Worm (Caenorhabditis elegans): ENCODE results near the gene upb-1.

Gene upb-1

DNA sequence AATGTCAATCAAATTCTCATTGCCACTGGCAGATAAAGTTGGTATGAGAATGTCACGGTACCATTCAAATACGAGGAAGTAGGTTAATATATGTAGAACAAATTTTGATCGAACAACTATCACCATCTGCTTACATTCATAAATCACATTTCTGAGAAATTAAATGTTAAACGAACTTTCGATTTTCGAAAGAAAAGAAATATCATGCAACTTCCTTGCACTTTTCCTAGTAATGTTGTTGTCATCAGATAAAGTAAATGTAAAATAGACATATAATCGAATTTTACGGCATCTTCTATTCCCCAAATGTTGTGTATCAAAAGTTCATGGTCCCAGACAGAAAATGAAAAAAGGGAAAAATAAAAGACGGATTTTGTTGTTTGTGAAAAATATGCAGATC lies 21.6 kb upstream of the upb-1 start:
- peak in 1 of 2 experiments; percentile 10 for TF ChIP-seq lsy-2 (tag; optimal IDR thresholded peaks at IDR 0.05)
- no peak for TF ChIP-seq unc-39 (tag; optimal IDR thresholded peaks at IDR 0.05)

DNA sequence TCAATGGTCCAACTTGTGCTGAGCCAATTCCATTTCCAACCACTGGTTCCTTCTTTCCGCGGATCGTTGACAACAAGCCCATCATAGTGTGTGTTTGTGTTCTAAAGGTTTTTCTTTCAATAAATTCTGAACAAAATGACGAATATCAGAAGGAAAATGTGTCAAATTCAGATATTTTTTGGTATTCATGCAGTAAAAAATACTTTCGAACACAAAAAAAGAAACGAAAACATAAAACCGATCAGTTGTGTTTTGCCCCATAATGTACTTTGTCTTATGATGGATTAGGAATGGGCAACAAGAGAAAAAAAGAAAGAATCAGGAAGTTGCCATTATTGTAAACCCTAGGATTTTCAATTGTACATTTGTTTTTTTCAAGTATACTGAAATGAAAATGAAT lies 19.3 kb upstream of the upb-1 start, which contains the start of gene glb-10:
glb-10 (minus strand) TSS at position 101 of the 400 bp plus-strand sequence.
- TF ChIP-seq nhr-25 (tag; optimal IDR thresholded peaks at IDR 0.05) (no peak), nhr-6 (tag; optimal IDR thresholded peaks at IDR 0.05) (no peak), ztf-1 (GFP tag; conservative IDR thresholded peaks at IDR 0.05) (no peak), snpc-4 (tag; optimal IDR thresholded peaks at IDR 0.05) (no peak), lsy-2 (tag; optimal IDR thresholded peaks at IDR 0.05) (no peak), nhr-12 (tag; optimal IDR thresholded peaks at IDR 0.05) (no peak), elt-1 (tag; optimal IDR thresholded peaks at IDR 0.05) (no peak), aly-2 (tag; optimal IDR thresholded peaks at IDR 0.05) (no peak), nhr-21 (tag; optimal IDR thresholded peaks at IDR 0.05) (no peak), ZK546.5 (tag; optimal IDR thresholded peaks at IDR 0.05) (no peak), alr-1 (tag; optimal IDR thresholded peaks at IDR 0.05) (no peak)

DNA sequence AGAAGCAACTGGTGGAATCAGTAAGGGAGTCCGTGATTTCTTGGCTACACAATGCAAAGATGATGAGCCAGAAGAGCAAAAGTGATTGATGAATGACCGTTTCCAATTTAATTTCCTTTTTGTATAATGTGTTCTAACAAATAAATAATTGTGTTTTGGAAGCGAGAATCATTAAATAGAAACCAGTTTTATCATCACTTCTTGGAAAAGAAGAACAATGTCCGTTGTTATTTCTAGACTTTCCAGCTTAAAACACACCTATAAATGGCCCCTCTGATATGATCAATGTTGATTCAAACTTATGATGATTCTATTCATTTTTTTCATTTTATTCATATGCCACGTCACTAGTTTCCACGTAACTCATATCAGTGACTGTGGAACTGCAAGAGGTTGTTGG lies 16.2 kb upstream of the upb-1 start, which contains the start of gene C29F5.8:
C29F5.8 (plus strand) TSS at position 301 of the 400 bp plus-strand sequence.
- TF ChIP-seq nhr-129 (tag; optimal IDR thresholded peaks at IDR 0.05), result no peak
- no peak for TF ChIP-seq alr-1 (tag; optimal IDR thresholded peaks at IDR 0.05)
- no peak for TF ChIP-seq ama-1 (optimal IDR thresholded peaks at IDR 0.05)
- TF ChIP-seq snpc-4 (tag; optimal IDR thresholded peaks at IDR 0.05), result no peak
- no peak for TF ChIP-seq Y55F3AM.14 (GFP tag; optimal IDR thresholded peaks at IDR 0.05)
- no peak for TF ChIP-seq blmp-1 (tag; optimal IDR thresholded peaks at IDR 0.05; ENCODE audit: insufficient read depth)
- no peak for TF ChIP-seq peb-1 (tag; optimal IDR thresholded peaks at IDR 0.05)
- TF ChIP-seq nhr-12 (tag; optimal IDR thresholded peaks at IDR 0.05), result no peak
- no peak for TF ChIP-seq elt-1 (tag; optimal IDR thresholded peaks at IDR 0.05)
- no peak for TF ChIP-seq mbf-1 (tag; optimal IDR thresholded peaks at IDR 0.05)
- no peak for TF ChIP-seq zag-1 (tag; optimal IDR thresholded peaks at IDR 0.05)
- TF ChIP-seq aly-2 (tag; optimal IDR thresholded peaks at IDR 0.05), result no peak
- no peak for TF ChIP-seq unc-39 (tag; optimal IDR thresholded peaks at IDR 0.05)
- no peak for TF ChIP-seq mdl-1 (tag; optimal IDR thresholded peaks at IDR 0.05)
- no peak for TF ChIP-seq sma-3 (GFP tag; optimal IDR thresholded peaks at IDR 0.05)
- no peak for TF ChIP-seq sem-4 (tag; optimal IDR thresholded peaks at IDR 0.05)
- TF ChIP-seq ztf-11 (tag; optimal IDR thresholded peaks at IDR 0.05), result no peak
- TF ChIP-seq nhr-77 (tag; optimal IDR thresholded peaks at IDR 0.05), result no peak

DNA sequence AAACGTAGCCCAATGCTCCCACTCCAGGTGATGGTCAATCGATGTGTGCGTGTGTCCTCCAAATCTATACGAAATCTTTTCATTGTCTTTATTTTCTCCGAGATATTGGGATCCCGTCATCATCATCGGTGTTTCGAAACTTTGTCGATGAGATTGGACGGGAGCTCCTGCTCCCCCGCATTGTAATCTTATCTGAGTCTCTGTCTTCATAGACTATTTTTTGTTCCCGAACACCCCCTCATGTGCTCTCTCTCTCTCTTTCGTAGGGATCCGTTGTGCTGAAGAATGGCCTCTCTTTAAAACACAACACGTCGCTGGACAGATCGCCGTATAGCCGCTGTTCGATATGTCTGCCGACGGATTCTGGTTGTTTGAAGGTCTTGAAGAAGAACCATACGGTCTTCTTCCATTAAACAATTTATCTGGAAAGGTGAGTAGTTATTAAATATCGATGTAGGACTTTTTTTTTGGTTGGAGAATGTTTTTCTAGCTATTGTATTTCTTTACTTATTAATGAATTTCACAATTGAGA lies 13.4 kb upstream of the upb-1 start, which contains the start of gene C29F5.1:
C29F5.1 (plus strand) TSS at position 317 of the 532 bp plus-strand sequence.
- TF ChIP-seq nhr-129 (tag; optimal IDR thresholded peaks at IDR 0.05), result peak; percentile 46
- no peak for TF ChIP-seq nhr-11 (tag; optimal IDR thresholded peaks at IDR 0.05)
- no peak for TF ChIP-seq egl-27 (tag; optimal IDR thresholded peaks at IDR 0.05)
- peak; percentile 11 for TF ChIP-seq F13H6.1 (tag; optimal IDR thresholded peaks at IDR 0.05)
- no peak for TF ChIP-seq mdl-1 (tag; optimal IDR thresholded peaks at IDR 0.05)
- peak; percentile 6 for TF ChIP-seq sma-9 (GFP tag; optimal IDR thresholded peaks at IDR 0.05)
- no peak for TF ChIP-seq sma-9 (tag; optimal IDR thresholded peaks at IDR 0.05)
- no peak for TF ChIP-seq elt-1 (tag; optimal IDR thresholded peaks at IDR 0.05)

DNA sequence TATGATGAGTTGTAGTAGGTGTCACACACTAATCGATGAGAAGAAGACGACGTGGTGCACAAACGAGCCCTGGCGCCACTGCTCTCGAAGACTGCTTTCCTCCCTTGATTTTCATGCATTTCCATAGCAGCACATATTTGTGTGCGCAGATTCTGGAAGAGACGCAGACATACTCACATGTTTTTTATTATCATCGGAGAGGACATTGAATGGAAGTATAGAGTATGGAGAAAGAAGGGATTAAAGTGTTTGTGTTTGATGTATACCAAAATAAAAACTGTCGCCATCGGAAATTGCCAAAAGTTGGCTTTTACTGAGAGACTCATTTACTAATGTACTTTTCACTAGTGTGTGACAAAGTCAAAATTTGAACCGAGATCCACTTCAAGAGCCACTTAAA lies 4.4 kb upstream of the upb-1 start, which contains the start of gene mps-1:
mps-1 (minus strand) TSS at position 101 of the 400 bp plus-strand sequence.
- TF ChIP-seq lsy-2 (tag; optimal IDR thresholded peaks at IDR 0.05) (no peak), peb-1 (tag; optimal IDR thresholded peaks at IDR 0.05) (no peak), C34F6.9 (tag; optimal IDR thresholded peaks at IDR 0.05) (no peak), ceh-16 (tag; optimal IDR thresholded peaks at IDR 0.05) (no peak), ZK546.5 (tag; optimal IDR thresholded peaks at IDR 0.05) (no peak), crh-2 (tag; optimal IDR thresholded peaks at IDR 0.05) (no peak), ceh-82 (tag; optimal IDR thresholded peaks at IDR 0.05) (no peak), mbf-1 (tag; optimal IDR thresholded peaks at IDR 0.05) (no peak), nhr-21 (tag; optimal IDR thresholded peaks at IDR 0.05) (no peak), unc-39 (tag; optimal IDR thresholded peaks at IDR 0.05) (no peak), lin-11 (tag; optimal IDR thresholded peaks at IDR 0.05) (no peak), nhr-12 (tag; optimal IDR thresholded peaks at IDR 0.05) (no peak), nhr-237 (tag; optimal IDR thresholded peaks at IDR 0.05) (no peak), nhr-23 (tag; optimal IDR thresholded peaks at IDR 0.05) (no peak), Y55F3AM.14 (GFP tag; optimal IDR thresholded peaks at IDR 0.05) (no peak)
